Worm (Caenorhabditis elegans): ENCODE results near the gene sdz-33.

sdz-33 gene

ce11 chrIII:11949276-11949879 lies 42.1 kb downstream of the sdz-33 start:
- peak; percentile 56 for TF ChIP-seq fos-1 (tag; optimal IDR thresholded peaks at IDR 0.05)
- TF ChIP-seq unc-39 (tag; optimal IDR thresholded peaks at IDR 0.05): no peak

- no peak for TF ChIP-seq gmeb-1 (tag; optimal IDR thresholded peaks at IDR 0.05)
- no peak for TF ChIP-seq lin-13 (GFP tag; optimal IDR thresholded peaks at IDR 0.05)
- TF ChIP-seq ztf-11 (tag; optimal IDR thresholded peaks at IDR 0.05): no peak
- no peak for TF ChIP-seq nhr-21 (tag; optimal IDR thresholded peaks at IDR 0.05)
- TF ChIP-seq F13H6.1 (tag; optimal IDR thresholded peaks at IDR 0.05): no peak
Observed at ce11 chrIII:11951111-11951510, 43.8 kb downstream of the sdz-33 start.

- TF ChIP-seq Y55F3AM.14 (GFP tag; optimal IDR thresholded peaks at IDR 0.05) (no peak), skn-1 (tag; optimal IDR thresholded peaks at IDR 0.05) (no peak), alr-1 (tag; optimal IDR thresholded peaks at IDR 0.05) (no peak), crh-2 (tag; optimal IDR thresholded peaks at IDR 0.05) (no peak), nhr-10 (tag; optimal IDR thresholded peaks at IDR 0.05) (no peak), nhr-129 (tag; optimal IDR thresholded peaks at IDR 0.05) (no peak), F13H6.1 (tag; optimal IDR thresholded peaks at IDR 0.05) (no peak), unc-55 (GFP tag; optimal IDR thresholded peaks at IDR 0.05) (no peak), lsy-2 (tag; optimal IDR thresholded peaks at IDR 0.05) (no peak), mbf-1 (tag; optimal IDR thresholded peaks at IDR 0.05) (no peak), ama-1 (optimal IDR thresholded peaks at IDR 0.05) (no peak), R02D3.7 (tag; optimal IDR thresholded peaks at IDR 0.05) (no peak), nhr-11 (tag; optimal IDR thresholded peaks at IDR 0.05) (no peak), peb-1 (tag; optimal IDR thresholded peaks at IDR 0.05) (no peak), nhr-21 (tag; optimal IDR thresholded peaks at IDR 0.05) (no peak), mab-5 (tag; optimal IDR thresholded peaks at IDR 0.05) (no peak), ceh-82 (tag; optimal IDR thresholded peaks at IDR 0.05) (no peak), lin-13 (GFP tag; optimal IDR thresholded peaks at IDR 0.05) (no peak), sma-9 (GFP tag; optimal IDR thresholded peaks at IDR 0.05) (no peak), sma-9 (tag; optimal IDR thresholded peaks at IDR 0.05) (no peak), ZK546.5 (tag; optimal IDR thresholded peaks at IDR 0.05) (no peak)
Observed at ce11 chrIII:11954150-11954549, 46.9 kb downstream of the sdz-33 start.
